Worm (Caenorhabditis elegans) whole organism, L1 larva: ENCODE measurements around the gene ufl-1.

Experiments used
- C16A3.4 ChIP-seq: fragments of 150-350 bp; optimal IDR thresholded peaks from 2 replicates; lab custom pipeline; 2014; ENCODE audit warnings: missing biosample characterization, missing genetic modification characterization
- C34B4.2 ChIP-seq: sonication (generic microtip); optimal IDR thresholded peaks from 2 replicates; lab custom pipeline; 2017; ENCODE audit warnings: mild to moderate bottlenecking, missing genetic modification characterization, missing compliant biosample characterization
- aly-2 ChIP-seq: fragments of 150-350 bp; optimal IDR thresholded peaks from 2 replicates; lab custom pipeline; 2014; ENCODE audit warnings: missing biosample characterization, missing genetic modification characterization
- blmp-1 ChIP-seq: fragments of 150-350 bp; optimal IDR thresholded peaks from 2 replicates; lab custom pipeline; 2014; ENCODE audit warnings: missing biosample characterization, missing genetic modification characterization
- ceh-82 ChIP-seq, 3 experiments: fragments of 150-350 bp in 1 of 3; sonication (generic microtip) in 2 of 3; optimal IDR thresholded peaks; 2 replicates each; lab custom pipeline; 2014 to 2017; ENCODE audit warnings: missing biosample characterization in 3 of 3, missing genetic modification characterization in 3 of 3
- dpl-1 ChIP-seq, 3 experiments: fragments of 150-350 bp in 2 of 3; sonication (generic microtip) in 1 of 3; optimal IDR thresholded peaks; 2 replicates each; lab custom pipeline; 2014 to 2017; ENCODE audit warnings: missing biosample characterization in 3 of 3, missing genetic modification characterization in 3 of 3, missing genetic modification reagents in 3 of 3
- dsc-1 ChIP-seq: sonication (generic microtip); optimal IDR thresholded peaks from 2 replicates; lab custom pipeline; 2016; ENCODE audit warnings: mild to moderate bottlenecking, missing genetic modification characterization, missing compliant biosample characterization
- efl-1 ChIP-seq, 4 experiments: fragments of 150-350 bp; optimal IDR thresholded peaks in 3 of 4; peaks in 1 of 4; 1 replicate in 1 of 4; 2 replicates in 3 of 4; lab custom pipeline; 2014; ENCODE audit warnings: missing biosample characterization in 2 of 4, missing genetic modification characterization in 2 of 4, missing genetic modification reagents in 2 of 4
- efl-3 ChIP-seq: fragments of 200-800 bp; sonication (Bioruptor generic); optimal IDR thresholded peaks from 2 replicates; lab custom pipeline; 2018; ENCODE audit warnings: mild to moderate bottlenecking, missing genetic modification characterization, missing compliant biosample characterization
- egl-13 ChIP-seq: sonication (generic microtip); optimal IDR thresholded peaks from 2 replicates; lab custom pipeline; 2016; ENCODE audit warnings: missing genotype, missing genetic modification reagents, missing genetic modification characterization, missing compliant biosample characterization
- elt-2 ChIP-seq: sonication (generic microtip); optimal IDR thresholded peaks from 2 replicates; lab custom pipeline; 2016; ENCODE audit warnings: missing genetic modification characterization, mild to moderate bottlenecking, inconsistent platforms, missing compliant biosample characterization, missing genetic modification reagents
- elt-3 ChIP-seq, 6 experiments: fragments of 150-350 bp in 1 of 6; sonication (generic microtip); optimal IDR thresholded peaks; 2 replicates each; lab custom pipeline; 2017 to 2018; ENCODE audit warnings: missing biosample characterization in 6 of 6, missing genetic modification characterization in 6 of 6, inconsistent platforms in 1 of 6
- fkh-10 ChIP-seq: sonication (generic microtip); optimal IDR thresholded peaks from 2 replicates; lab custom pipeline; 2017; ENCODE audit warnings: missing biosample characterization, missing genetic modification reagents, missing genetic modification characterization
- fkh-8 ChIP-seq: sonication (generic microtip); optimal IDR thresholded peaks from 2 replicates; lab custom pipeline; 2016; ENCODE audit warnings: mild to moderate bottlenecking, missing genetic modification characterization, missing compliant biosample characterization
- fos-1 ChIP-seq: fragments of 150-350 bp; optimal IDR thresholded peaks from 2 replicates; lab custom pipeline; 2014; ENCODE audit warnings: missing biosample characterization, missing genetic modification characterization
- grh-1 ChIP-seq: fragments of 200-800 bp; sonication (Bioruptor generic); IDR thresholded peaks from 2 replicates; pipeline ENCODE4 v1.3.6; 2022; ENCODE audit warnings: missing genetic modification reagents, missing genetic modification characterization, missing compliant biosample characterization
- hpl-2 ChIP-seq: fragments of 150-350 bp; optimal IDR thresholded peaks from 2 replicates; lab custom pipeline; 2014; ENCODE audit warnings: missing biosample characterization, missing genetic modification reagents, missing genetic modification characterization
- jun-1 ChIP-seq: fragments of 150-350 bp; optimal IDR thresholded peaks from 2 replicates; lab custom pipeline; 2014; ENCODE audit warnings: missing biosample characterization, missing genetic modification reagents, missing genetic modification characterization
- lin-13 ChIP-seq: fragments of 150-350 bp; optimal IDR thresholded peaks from 2 replicates; lab custom pipeline; 2014; ENCODE audit warnings: missing biosample characterization, missing genetic modification reagents, missing genetic modification characterization
- lin-14 ChIP-seq: fragments of 200-800 bp; sonication (Bioruptor generic); optimal IDR thresholded peaks from 2 replicates; lab custom pipeline; 2018; ENCODE audit warnings: mild to moderate bottlenecking, missing genetic modification characterization, moderate library complexity, missing compliant biosample characterization
- lin-35 ChIP-seq, 2 experiments: fragments of 150-350 bp; optimal IDR thresholded peaks; 2 replicates each; lab custom pipeline; 2014; ENCODE audit warnings: missing biosample characterization in 2 of 2, missing genetic modification characterization in 2 of 2, missing genetic modification reagents in 2 of 2
- lir-3 ChIP-seq: sonication (generic microtip); optimal IDR thresholded peaks from 2 replicates; lab custom pipeline; 2016; ENCODE audit warnings: mild to moderate bottlenecking, missing genetic modification characterization, moderate library complexity, missing compliant biosample characterization; ENCODE audit not compliant: poor library complexity
- lsy-2 ChIP-seq, 2 experiments: fragments of 150-350 bp; optimal IDR thresholded peaks; 2 replicates each; lab custom pipeline; 2014; ENCODE audit warnings: missing biosample characterization in 2 of 2, missing genetic modification characterization in 2 of 2
- mdl-1 ChIP-seq, 2 experiments: fragments of 150-350 bp; optimal IDR thresholded peaks; 2 replicates each; lab custom pipeline; 2014 to 2017; ENCODE audit warnings: missing biosample characterization in 2 of 2, missing genetic modification characterization in 2 of 2, inconsistent platforms in 1 of 2
- mep-1 ChIP-seq: fragments of 150-350 bp; optimal IDR thresholded peaks from 2 replicates; lab custom pipeline; 2014; ENCODE audit warnings: missing biosample characterization, missing genetic modification characterization
- nhr-11 ChIP-seq: fragments of 150-350 bp; optimal IDR thresholded peaks from 2 replicates; lab custom pipeline; 2014; ENCODE audit warnings: missing biosample characterization, missing genetic modification characterization
- nhr-19 ChIP-seq: fragments of 200-800 bp; sonication (Bioruptor generic); conservative IDR thresholded peaks from 2 replicates; pipeline ENCODE4 v1.3.6; 2022; ENCODE audit warnings: missing genetic modification characterization, missing compliant biosample characterization
- nhr-20 ChIP-seq: sonication (generic microtip); optimal IDR thresholded peaks from 2 replicates; lab custom pipeline; 2016; ENCODE audit warnings: mild to moderate bottlenecking, missing genetic modification characterization, missing compliant biosample characterization
- nhr-237 ChIP-seq: fragments of 150-350 bp; optimal IDR thresholded peaks from 2 replicates; lab custom pipeline; 2014; ENCODE audit warnings: missing biosample characterization, missing genetic modification characterization
- nhr-47 ChIP-seq: sonication (generic microtip); optimal IDR thresholded peaks from 2 replicates; lab custom pipeline; 2016; ENCODE audit warnings: mild to moderate bottlenecking, missing genetic modification characterization, moderate library complexity, missing compliant biosample characterization
- nhr-71 ChIP-seq: sonication (generic microtip); optimal IDR thresholded peaks from 2 replicates; lab custom pipeline; 2016; ENCODE audit warnings: mild to moderate bottlenecking, missing genetic modification characterization, moderate library complexity, missing compliant biosample characterization
- nhr-84 ChIP-seq: sonication (generic microtip); optimal IDR thresholded peaks from 2 replicates; lab custom pipeline; 2017; ENCODE audit warnings: missing biosample characterization, missing genetic modification characterization
- nhr-85 ChIP-seq: sonication (generic microtip); peaks from one replicate; lab custom pipeline; 2016; ENCODE audit warnings: missing genetic modification characterization, inconsistent platforms, missing compliant biosample characterization
- nhr-90 ChIP-seq: sonication (generic microtip); optimal IDR thresholded peaks from 2 replicates; lab custom pipeline; 2016; ENCODE audit warnings: mild to moderate bottlenecking, missing genetic modification characterization, missing compliant biosample characterization; ENCODE audit not compliant: poor library complexity
- pax-3 ChIP-seq: fragments of 200-800 bp; sonication (Bioruptor generic); optimal IDR thresholded peaks from 2 replicates; lab custom pipeline; 2018; ENCODE audit warnings: mild to moderate bottlenecking, missing genetic modification characterization, moderate library complexity, missing compliant biosample characterization
- skn-1 ChIP-seq: fragments of 150-350 bp; optimal IDR thresholded peaks from 2 replicates; lab custom pipeline; 2014; ENCODE audit warnings: missing biosample characterization, missing genetic modification characterization
- snu-23 ChIP-seq: sonication (generic microtip); optimal IDR thresholded peaks from 2 replicates; lab custom pipeline; 2016; ENCODE audit warnings: missing genetic modification characterization, missing compliant biosample characterization
- sup-37 ChIP-seq: fragments of 200-800 bp; sonication (Bioruptor generic); optimal IDR thresholded peaks from 2 replicates; lab custom pipeline; 2018; ENCODE audit warnings: mild to moderate bottlenecking, missing genetic modification characterization, missing compliant biosample characterization
- swsn-7 ChIP-seq: sonication (generic microtip); optimal IDR thresholded peaks from 2 replicates; lab custom pipeline; 2016; ENCODE audit warnings: missing genetic modification characterization, missing compliant biosample characterization
- tbx-2 ChIP-seq: sonication (generic microtip); optimal IDR thresholded peaks from 2 replicates; lab custom pipeline; 2016; ENCODE audit warnings: missing genetic modification characterization, missing compliant biosample characterization
- unc-130 ChIP-seq: fragments of 150-350 bp; optimal IDR thresholded peaks from 2 replicates; lab custom pipeline; 2017; ENCODE audit warnings: missing biosample characterization, missing genetic modification characterization, inconsistent platforms
- xbp-1 ChIP-seq: sonication (generic microtip); optimal IDR thresholded peaks from 2 replicates; lab custom pipeline; 2016; ENCODE audit warnings: missing genetic modification characterization, missing compliant biosample characterization
- zag-1 ChIP-seq: fragments of 150-350 bp; optimal IDR thresholded peaks from 2 replicates; lab custom pipeline; 2014; ENCODE audit warnings: missing biosample characterization, missing genetic modification characterization
- zip-4 ChIP-seq: fragments of 200-800 bp; sonication (Bioruptor generic); optimal IDR thresholded peaks from 2 replicates; lab custom pipeline; 2018; ENCODE audit warnings: mild to moderate bottlenecking, missing genetic modification characterization, moderate library complexity, missing compliant biosample characterization
- ztf-4 ChIP-seq: fragments of 150-350 bp; optimal IDR thresholded peaks from 2 replicates; lab custom pipeline; 2014; ENCODE audit warnings: missing biosample characterization, missing genetic modification characterization

Gene ufl-1

DNA sequence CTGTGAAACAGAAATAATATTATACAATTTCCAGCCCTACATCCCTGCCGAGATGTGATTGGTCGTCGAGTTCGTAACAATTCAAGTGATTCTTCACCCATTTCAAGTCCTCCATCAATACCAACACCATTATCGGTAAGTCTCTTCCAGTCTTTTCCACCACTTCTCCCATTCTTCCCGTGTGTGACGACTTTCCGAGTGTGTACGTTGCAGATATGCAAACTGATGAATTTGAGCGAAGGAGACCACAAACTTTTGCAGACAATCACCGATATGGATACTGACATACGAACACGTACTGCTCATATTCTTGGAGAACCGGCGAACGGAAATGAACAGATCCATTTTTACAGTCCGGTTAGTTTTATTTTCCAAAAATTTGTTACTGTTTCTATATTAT lies 14.9 kb upstream of the ufl-1 start:
- no peak for TF ChIP-seq efl-1 (optimal IDR thresholded peaks at IDR 0.05; lab: Kevin White, UChicago)
- TF ChIP-seq efl-1 (GFP tag; optimal IDR thresholded peaks at IDR 0.05 in 1 of 2; lab: Kevin White, UChicago) = no peak
- 0 out of 2 replicates have a peak, but pooled peaks have one; percentile 4 for TF ChIP-seq grh-1 (GFP tag; lab: Robert Waterston, UW)
- peak; percentile 4 for TF ChIP-seq nhr-85

DNA sequence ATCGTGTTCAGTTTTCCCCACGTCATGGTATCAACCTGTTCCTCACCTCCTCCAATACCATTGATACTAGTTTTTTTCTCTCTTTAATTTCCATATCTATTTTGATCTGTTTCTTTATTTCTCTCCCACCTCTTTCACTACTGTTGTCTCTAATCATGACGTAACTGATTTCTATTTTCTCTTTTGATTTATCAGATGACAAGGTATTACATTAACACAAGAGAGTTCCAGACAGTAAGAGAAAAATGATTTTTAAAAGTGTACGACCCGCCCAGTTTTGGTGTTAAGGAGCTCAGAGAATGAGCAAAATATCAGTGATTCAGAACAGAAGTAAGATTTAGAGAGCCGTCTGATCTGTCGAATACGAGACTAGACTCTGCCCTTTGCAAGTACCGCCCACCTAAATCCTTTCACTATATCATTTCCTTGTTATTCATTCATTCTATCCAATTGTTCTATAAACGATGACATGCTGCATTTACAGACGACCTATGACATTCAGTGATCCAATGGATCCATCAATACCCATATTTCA lies 13.1 kb upstream of the ufl-1 start, which contains the start of gene nhr-105:
nhr-105 (plus strand) TSS at position 485 of the 535 bp plus-strand sequence.
- TF ChIP-seq egl-13 (tag; lab: Kevin White, UChicago) = no peak
- TF ChIP-seq lsy-2 (tag; optimal IDR thresholded peaks at IDR 0.05; lab: Kevin White, UChicago) = peak; percentile 38 to 61
- TF ChIP-seq zag-1 = no peak
- peak; percentile 25 for TF ChIP-seq skn-1 (tag; lab: Kevin White, UChicago)
- TF ChIP-seq C34B4.2 (tag; lab: Kevin White, UChicago) = no peak
- TF ChIP-seq efl-3 (GFP tag; lab: Kevin White, UChicago) = no peak
- TF ChIP-seq nhr-237 = peak; percentile 26
- TF ChIP-seq jun-1 (tag; lab: Kevin White, UChicago) = peak; percentile 28
- TF ChIP-seq nhr-90 = peak; percentile 71
- no peak for TF ChIP-seq unc-130 (tag; lab: Kevin White, UChicago)
- peak; percentile 82 for TF ChIP-seq dsc-1 (tag; lab: Kevin White, UChicago)
- TF ChIP-seq pax-3 (tag; lab: Kevin White, UChicago) = peak; percentile 74
- peak; percentile 9 for TF ChIP-seq xbp-1 (tag; lab: Kevin White, UChicago)
- peak; percentile 73 for TF ChIP-seq grh-1 (GFP tag; lab: Robert Waterston, UW)
- TF ChIP-seq fkh-8 (tag; lab: Kevin White, UChicago) = peak; percentile 83
- TF ChIP-seq dpl-1 (GFP tag; optimal IDR thresholded peaks at IDR 0.05; lab: Kevin White, UChicago) = peak in 2 of 3 experiments; percentile 18 to 21
- no peak for TF ChIP-seq fkh-10
- peak in 4 of 6 experiments; percentile 23 to 71 (median 65) for TF ChIP-seq elt-3 (tag; optimal IDR thresholded peaks at IDR 0.05; lab: Kevin White, UChicago)
- TF ChIP-seq ztf-4 (tag; lab: Kevin White, UChicago) = peak; percentile 45
- peak; percentile 96 for TF ChIP-seq nhr-85
- peak; percentile 42 for TF ChIP-seq blmp-1 (tag; lab: Kevin White, UChicago)
- TF ChIP-seq nhr-47 (tag; lab: Kevin White, UChicago) = peak; percentile 73
- TF ChIP-seq aly-2 = no peak
- TF ChIP-seq elt-2 (tag; lab: Kevin White, UChicago) = peak; percentile 70
- peak; percentile 79 for TF ChIP-seq lin-14 (GFP tag; lab: Kevin White, UChicago)
- peak in 1 of 3 experiments; percentile 11 for TF ChIP-seq ceh-82 (tag; optimal IDR thresholded peaks at IDR 0.05; lab: Kevin White, UChicago)
- TF ChIP-seq nhr-20 (tag; lab: Kevin White, UChicago) = peak; percentile 88
- TF ChIP-seq tbx-2 (tag; lab: Kevin White, UChicago) = peak; percentile 62
- TF ChIP-seq mdl-1 (tag; optimal IDR thresholded peaks at IDR 0.05; lab: Kevin White, UChicago) = peak in 1 of 2 experiments; percentile 6
- TF ChIP-seq snu-23 = peak; percentile 79
- peak; percentile 36 for TF ChIP-seq sup-37 (GFP tag; lab: Kevin White, UChicago)
- no peak for TF ChIP-seq zip-4 (GFP tag; lab: Kevin White, UChicago)
- peak in 1 of 2 experiments; percentile 76 for TF ChIP-seq lin-35 (GFP tag; optimal IDR thresholded peaks at IDR 0.05; lab: Kevin White, UChicago)
- TF ChIP-seq nhr-84 (tag; lab: Kevin White, UChicago) = no peak
- TF ChIP-seq C16A3.4 (tag; lab: Kevin White, UChicago) = no peak
- no peak for TF ChIP-seq nhr-11 (tag; lab: Kevin White, UChicago)
- peak; percentile 8 to 41 for TF ChIP-seq efl-1 (optimal IDR thresholded peaks at IDR 0.05; lab: Kevin White, UChicago)
- TF ChIP-seq efl-1 (GFP tag; optimal IDR thresholded peaks at IDR 0.05 in 1 of 2; lab: Kevin White, UChicago) = no peak
- peak; percentile 42 for TF ChIP-seq swsn-7 (tag; lab: Kevin White, UChicago)
- TF ChIP-seq mep-1 (tag; lab: Kevin White, UChicago) = peak; percentile 44
- TF ChIP-seq hpl-2 (GFP tag; lab: Kevin White, UChicago) = peak; percentile 22
- peak; percentile 86 for TF ChIP-seq nhr-19
- peak; percentile 39 for TF ChIP-seq lin-13
- TF ChIP-seq lir-3 = peak; percentile 34
- peak; percentile 88 for TF ChIP-seq nhr-71 (tag; lab: Kevin White, UChicago)
- TF ChIP-seq fos-1 (tag; lab: Kevin White, UChicago) = peak; percentile 82
